Worm (Caenorhabditis elegans): ENCODE measurements around the gene snpc-3.1.
"Not testable (repeated sequence)": the region's sequence is repeated elsewhere in the genome, so short reads cannot be mapped to it uniquely, and the experiment has no call there.

snpc-3.1 gene

ce11 chrIV:5482723-5483122 is 3.3 kb downstream of the snpc-3.1 start, which contains the start of gene T11F8.5:
Gene T11F8.5, plus strand, starts transcription at chrIV:5483023.
- TF ChIP-seq ceh-36 (tag; optimal IDR thresholded peaks at IDR 0.05) (no peak), tra-4 (tag; optimal IDR thresholded peaks at IDR 0.05) (no peak)

DNA sequence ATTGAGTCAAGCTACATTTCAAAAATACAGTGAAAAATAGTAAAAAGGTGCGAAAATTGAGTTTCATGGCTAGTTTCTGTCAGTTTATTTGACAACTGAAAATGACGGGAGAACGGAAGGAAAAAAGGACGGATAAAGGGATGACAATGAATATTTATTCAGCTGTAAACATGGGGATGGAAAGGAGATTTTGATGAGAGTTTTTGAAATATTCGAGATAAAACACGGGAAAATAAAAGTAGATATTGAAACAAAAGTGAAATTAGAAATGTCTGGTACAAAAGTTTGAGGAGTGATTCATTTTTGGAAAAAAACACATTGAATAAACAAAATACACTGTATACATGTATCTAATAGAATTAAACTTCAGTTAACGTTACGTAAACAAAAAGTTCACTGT is 3.8 kb downstream of the snpc-3.1 start, which contains the start of gene T11F8.12:
TSS of gene T11F8.12 (minus strand) at position 101 of the 400 bp plus-strand sequence.
- TF ChIP-seq ceh-36 (tag; optimal IDR thresholded peaks at IDR 0.05), result no peak
- TF ChIP-seq flt-1 (GFP tag; IDR thresholded peaks at IDR 0.05), result no peak
- no peak for TF ChIP-seq ama-1 (optimal IDR thresholded peaks at IDR 0.05)
- TF ChIP-seq tra-4 (tag; optimal IDR thresholded peaks at IDR 0.05), result no peak
- TF ChIP-seq pes-1 (GFP tag; IDR thresholded peaks at IDR 0.05), result no peak
- TF ChIP-seq sea-1 (GFP tag; conservative IDR thresholded peaks at IDR 0.05), result no peak
- TF ChIP-seq ets-7 (tag; optimal IDR thresholded peaks at IDR 0.05), result no peak
- TF ChIP-seq tbx-11 (GFP tag; IDR thresholded peaks at IDR 0.05), result no peak
- no peak for TF ChIP-seq ceh-13 (GFP tag; optimal IDR thresholded peaks at IDR 0.05)
- TF ChIP-seq hmbx-1 (tag; optimal IDR thresholded peaks at IDR 0.05), result no peak
- TF ChIP-seq B0310.2 (tag; optimal IDR thresholded peaks at IDR 0.05), result no peak
- no peak for TF ChIP-seq aly-1 (tag; optimal IDR thresholded peaks at IDR 0.05)
- TF ChIP-seq scrt-1 (GFP tag; IDR thresholded peaks at IDR 0.05), result no peak
- TF ChIP-seq hnd-1 (tag; optimal IDR thresholded peaks at IDR 0.05), result no peak
- TF ChIP-seq tbx-37 (GFP tag; conservative IDR thresholded peaks at IDR 0.05), result no peak
- no peak for TF ChIP-seq F13C5.2 (tag; optimal IDR thresholded peaks at IDR 0.05)
- TF ChIP-seq hmg-4 (GFP tag; optimal IDR thresholded peaks at IDR 0.05), result no peak

- TF ChIP-seq ets-7 (tag; optimal IDR thresholded peaks at IDR 0.05) (no peak), hmg-4 (GFP tag; optimal IDR thresholded peaks at IDR 0.05) (no peak), flt-1 (GFP tag; IDR thresholded peaks at IDR 0.05) (no peak), scrt-1 (GFP tag; IDR thresholded peaks at IDR 0.05) (no peak), hnd-1 (tag; optimal IDR thresholded peaks at IDR 0.05) (no peak), tbx-11 (GFP tag; IDR thresholded peaks at IDR 0.05) (no peak), pes-1 (GFP tag; IDR thresholded peaks at IDR 0.05) (no peak), ama-1 (optimal IDR thresholded peaks at IDR 0.05) (no peak), ceh-13 (GFP tag; optimal IDR thresholded peaks at IDR 0.05) (no peak), tra-4 (tag; optimal IDR thresholded peaks at IDR 0.05) (no peak), hmbx-1 (tag; optimal IDR thresholded peaks at IDR 0.05) (no peak), F13C5.2 (tag; optimal IDR thresholded peaks at IDR 0.05) (no peak), aly-1 (tag; optimal IDR thresholded peaks at IDR 0.05) (no peak)
These were observed 6.8 kb downstream of the snpc-3.1 start, which contains the start of gene T11F8.1 for ce11 chrIV:5479289-5479688. Gene T11F8.1, plus strand, starts transcription at chrIV:5479589.

ce11 chrIV:5476468-5476867 is 9.6 kb downstream of the snpc-3.1 start, which contains the start of gene T11F8.4:
Gene T11F8.4, minus strand, starts transcription at chrIV:5476568.
- no peak for TF ChIP-seq F13C5.2 (tag; optimal IDR thresholded peaks at IDR 0.05)
- no peak for TF ChIP-seq pes-1 (GFP tag; IDR thresholded peaks at IDR 0.05)
- TF ChIP-seq tbx-37 (GFP tag; conservative IDR thresholded peaks at IDR 0.05), result no peak
- no peak for TF ChIP-seq scrt-1 (GFP tag; IDR thresholded peaks at IDR 0.05)
- no peak for TF ChIP-seq hmg-4 (GFP tag; optimal IDR thresholded peaks at IDR 0.05)
- TF ChIP-seq tbx-11 (GFP tag; IDR thresholded peaks at IDR 0.05), result no peak

DNA sequence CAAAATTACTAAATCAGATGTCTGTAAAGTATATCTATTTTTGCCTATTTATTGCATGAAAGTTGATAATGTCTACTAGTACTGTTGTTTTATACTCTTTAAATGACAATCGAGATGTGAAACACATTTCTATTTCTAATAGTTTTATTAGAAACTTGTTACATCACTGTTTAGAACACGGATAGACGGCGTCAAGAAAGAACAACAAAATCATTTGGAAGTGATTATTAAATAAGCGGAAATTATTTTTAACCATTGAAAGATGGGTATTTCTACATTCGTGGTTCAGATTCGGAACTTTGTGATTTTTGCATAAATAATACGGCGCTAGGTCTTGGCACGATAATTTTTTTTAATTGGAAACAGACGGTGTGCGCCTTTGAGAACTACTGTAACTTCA is 13.0 kb downstream of the snpc-3.1 start:
- TF ChIP-seq ama-1 (optimal IDR thresholded peaks at IDR 0.05), result no peak
- no peak for TF ChIP-seq ceh-36 (tag; optimal IDR thresholded peaks at IDR 0.05)
- no peak for TF ChIP-seq ets-7 (tag; optimal IDR thresholded peaks at IDR 0.05)
- no peak for TF ChIP-seq ceh-13 (GFP tag; optimal IDR thresholded peaks at IDR 0.05)

DNA sequence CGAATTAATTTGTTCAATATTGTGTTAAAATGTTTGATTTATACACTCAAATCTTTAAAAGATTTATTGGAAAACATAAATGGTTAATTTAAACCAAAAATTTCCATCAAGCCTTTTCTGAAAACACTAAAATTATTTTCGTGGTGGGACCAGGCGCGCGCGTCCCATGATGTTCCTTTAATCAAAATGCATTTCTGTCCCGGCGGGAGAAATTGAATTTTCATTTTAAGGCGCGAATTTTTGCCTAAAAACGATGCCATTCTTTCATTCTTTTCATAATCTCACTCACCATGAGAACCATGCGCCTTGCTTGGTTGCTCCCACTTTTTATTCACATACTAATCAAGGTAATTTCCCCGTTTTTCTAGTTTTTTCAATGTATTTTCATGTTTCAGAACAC is 16.3 kb downstream of the snpc-3.1 start, which contains the start of gene rme-2:
TSS of gene rme-2 (plus strand) at position 288 of the 400 bp plus-strand sequence.
- no peak for TF ChIP-seq B0310.2 (tag; optimal IDR thresholded peaks at IDR 0.05)
- TF ChIP-seq sea-1 (GFP tag; conservative IDR thresholded peaks at IDR 0.05), result no peak

DNA sequence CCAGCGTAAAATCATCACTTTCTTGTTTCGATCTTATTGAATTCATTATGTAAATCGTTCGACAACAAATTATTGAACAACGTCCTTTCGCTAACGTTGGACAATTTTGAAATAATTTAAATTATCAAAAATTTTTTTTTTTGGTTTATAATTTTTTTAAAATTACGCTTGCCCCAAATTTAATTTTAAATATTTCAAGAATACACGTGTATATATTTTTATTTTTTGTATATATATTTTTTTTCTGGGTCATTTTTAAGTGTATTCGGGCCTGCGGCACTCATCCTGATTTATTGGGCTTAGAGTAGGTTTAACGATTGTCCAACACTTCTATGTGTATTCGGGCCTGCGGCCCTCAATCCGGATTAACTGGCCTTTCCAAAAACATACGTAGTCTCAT is 21.7 kb downstream of the snpc-3.1 start, which contains the start of gene Y52D5A.2:
TSS of gene Y52D5A.2 (minus strand) at position 101 of the 400 bp plus-strand sequence.
- not testable (repeated sequence) for TF ChIP-seq tra-4 (tag; optimal IDR thresholded peaks at IDR 0.05); F13C5.2 (tag; optimal IDR thresholded peaks at IDR 0.05); ceh-13 (GFP tag; optimal IDR thresholded peaks at IDR 0.05)

DNA sequence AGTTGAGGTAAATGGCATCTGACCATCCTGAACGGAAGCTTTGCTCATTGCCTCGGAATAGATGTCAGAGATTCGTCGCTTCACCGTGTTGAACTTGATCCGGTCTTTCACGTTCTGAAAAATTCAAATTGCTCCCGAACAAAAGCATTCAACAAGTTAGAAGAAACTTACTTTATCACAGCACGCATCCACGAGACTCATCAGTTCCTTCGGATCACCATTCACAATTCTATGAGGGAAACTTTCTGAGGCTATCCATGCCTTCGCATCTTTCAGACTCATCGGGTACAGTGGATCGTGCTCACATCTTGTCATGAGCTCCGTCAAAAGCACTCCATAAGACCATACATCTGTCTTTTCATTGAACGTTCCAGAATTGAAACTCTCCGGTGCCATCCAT is 23.2 kb downstream of the snpc-3.1 start:
- TF ChIP-seq scrt-1 (GFP tag; IDR thresholded peaks at IDR 0.05) (no peak), F13C5.2 (tag; optimal IDR thresholded peaks at IDR 0.05) (no peak), ama-1 (optimal IDR thresholded peaks at IDR 0.05) (no peak), flt-1 (GFP tag; IDR thresholded peaks at IDR 0.05) (no peak), hmg-4 (GFP tag; optimal IDR thresholded peaks at IDR 0.05) (no peak), tra-4 (tag; optimal IDR thresholded peaks at IDR 0.05) (no peak), hmbx-1 (tag; optimal IDR thresholded peaks at IDR 0.05) (no peak), ceh-13 (GFP tag; optimal IDR thresholded peaks at IDR 0.05) (no peak), pes-1 (GFP tag; IDR thresholded peaks at IDR 0.05) (no peak)

DNA sequence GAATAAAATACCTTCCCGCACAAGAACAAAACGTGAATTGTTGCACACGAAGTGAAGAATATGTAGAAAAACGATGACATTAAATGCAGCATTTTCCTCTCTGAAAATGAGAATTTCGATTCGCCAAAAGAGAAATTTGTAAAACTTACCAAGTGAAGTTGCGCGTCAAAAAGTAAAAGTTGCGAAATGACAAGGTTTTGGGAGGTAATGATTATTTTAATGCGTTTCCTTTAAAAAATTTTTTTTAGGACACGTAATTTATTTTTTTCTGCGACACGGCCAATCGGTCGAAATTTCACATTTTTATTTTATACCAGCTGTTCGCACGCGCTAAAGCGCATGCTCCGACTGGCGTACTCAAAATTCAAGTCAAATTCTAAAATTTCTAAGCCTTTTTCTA is 30.1 kb downstream of the snpc-3.1 start, which contains the start of gene Y4C6A.3:
TSS of gene Y4C6A.3 (minus strand) at position 101 of the 400 bp plus-strand sequence.
- not testable (repeated sequence) for TF ChIP-seq flt-1 (GFP tag; IDR thresholded peaks at IDR 0.05); hnd-1 (tag; optimal IDR thresholded peaks at IDR 0.05); sea-1 (GFP tag; conservative IDR thresholded peaks at IDR 0.05)
